Worm (Caenorhabditis elegans) whole organism, L1 larva: ENCODE measurements around the gene cutl-5.
A peak's percentile ranks its signal among the peaks of the same experiment; 100 is the strongest.

Experiments
- C16A3.4 ChIP-seq: fragments of 150-350 bp; optimal IDR thresholded peaks from 2 replicates; lab custom pipeline; 2014; ENCODE audit warnings: missing biosample characterization, missing genetic modification characterization
- F16B12.6 ChIP-seq: fragments of 150-350 bp; optimal IDR thresholded peaks from 2 replicates; lab custom pipeline; 2014; ENCODE audit warnings: missing biosample characterization, missing genetic modification characterization
- aly-2 ChIP-seq: fragments of 150-350 bp; optimal IDR thresholded peaks from 2 replicates; lab custom pipeline; 2014; ENCODE audit warnings: missing biosample characterization, missing genetic modification characterization
- ama-1 ChIP-seq: fragments of 150-350 bp; optimal IDR thresholded peaks from 2 replicates; lab custom pipeline; 2014
- blmp-1 ChIP-seq: fragments of 150-350 bp; optimal IDR thresholded peaks from 2 replicates; lab custom pipeline; 2014; ENCODE audit warnings: missing biosample characterization, missing genetic modification characterization
- ceh-63 ChIP-seq: fragments of 200-800 bp; sonication (Bioruptor generic); optimal IDR thresholded peaks from 2 replicates; lab custom pipeline; 2018; ENCODE audit warnings: mild to moderate bottlenecking, missing genetic modification characterization, missing compliant biosample characterization
- ceh-82 ChIP-seq, 3 experiments: fragments of 150-350 bp in 1 of 3; sonication (generic microtip) in 2 of 3; optimal IDR thresholded peaks; 2 replicates each; lab custom pipeline; 2014 to 2017; ENCODE audit warnings: missing biosample characterization in 3 of 3, missing genetic modification characterization in 3 of 3
- ceh-88 ChIP-seq: fragments of 200-800 bp; sonication (Bioruptor generic); IDR thresholded peaks from 2 replicates; pipeline ENCODE4 v1.3.6; 2022; ENCODE audit warnings: missing genetic modification characterization, missing compliant biosample characterization
- ceh-90 ChIP-seq: sonication (generic microtip); optimal IDR thresholded peaks from 2 replicates; lab custom pipeline; 2016; ENCODE audit warnings: missing genetic modification characterization, missing compliant biosample characterization
- ces-1 ChIP-seq: fragments of 150-350 bp; optimal IDR thresholded peaks from 2 replicates; lab custom pipeline; 2014; ENCODE audit warnings: missing biosample characterization, missing genetic modification reagents, missing genetic modification characterization
- dpl-1 ChIP-seq, 3 experiments: fragments of 150-350 bp in 2 of 3; sonication (generic microtip) in 1 of 3; optimal IDR thresholded peaks; 2 replicates each; lab custom pipeline; 2014 to 2017; ENCODE audit warnings: missing biosample characterization in 3 of 3, missing genetic modification characterization in 3 of 3, missing genetic modification reagents in 3 of 3
- efl-1 ChIP-seq, 4 experiments: fragments of 150-350 bp; optimal IDR thresholded peaks in 3 of 4; peaks in 1 of 4; 1 replicate in 1 of 4; 2 replicates in 3 of 4; lab custom pipeline; 2014; ENCODE audit warnings: missing biosample characterization in 2 of 4, missing genetic modification characterization in 2 of 4, missing genetic modification reagents in 2 of 4
- efl-3 ChIP-seq: fragments of 200-800 bp; sonication (Bioruptor generic); optimal IDR thresholded peaks from 2 replicates; lab custom pipeline; 2018; ENCODE audit warnings: mild to moderate bottlenecking, missing genetic modification characterization, missing compliant biosample characterization
- elt-2 ChIP-seq: sonication (generic microtip); optimal IDR thresholded peaks from 2 replicates; lab custom pipeline; 2016; ENCODE audit warnings: missing genetic modification characterization, mild to moderate bottlenecking, inconsistent platforms, missing compliant biosample characterization, missing genetic modification reagents
- elt-3 ChIP-seq, 6 experiments: fragments of 150-350 bp in 1 of 6; sonication (generic microtip); optimal IDR thresholded peaks; 2 replicates each; lab custom pipeline; 2017 to 2018; ENCODE audit warnings: missing biosample characterization in 6 of 6, missing genetic modification characterization in 6 of 6, inconsistent platforms in 1 of 6
- fkh-10 ChIP-seq: sonication (generic microtip); optimal IDR thresholded peaks from 2 replicates; lab custom pipeline; 2017; ENCODE audit warnings: missing biosample characterization, missing genetic modification reagents, missing genetic modification characterization
- fkh-4 ChIP-seq: sonication (generic microtip); optimal IDR thresholded peaks from 2 replicates; lab custom pipeline; 2016; ENCODE audit warnings: missing compliant biosample characterization, missing genetic modification characterization, borderline replicate concordance
- fkh-8 ChIP-seq: sonication (generic microtip); optimal IDR thresholded peaks from 2 replicates; lab custom pipeline; 2016; ENCODE audit warnings: mild to moderate bottlenecking, missing genetic modification characterization, missing compliant biosample characterization
- fos-1 ChIP-seq: fragments of 150-350 bp; optimal IDR thresholded peaks from 2 replicates; lab custom pipeline; 2014; ENCODE audit warnings: missing biosample characterization, missing genetic modification characterization
- irx-1 ChIP-seq: sonication (generic microtip); optimal IDR thresholded peaks from 2 replicates; lab custom pipeline; 2016; ENCODE audit warnings: missing genetic modification characterization, missing compliant biosample characterization
- isw-1 ChIP-seq: fragments of 200-800 bp; sonication (Bioruptor generic); IDR thresholded peaks from 2 replicates; pipeline ENCODE4 v1.3.6; 2022; ENCODE audit warnings: missing genetic modification characterization, missing compliant biosample characterization
- jun-1 ChIP-seq: fragments of 150-350 bp; optimal IDR thresholded peaks from 2 replicates; lab custom pipeline; 2014; ENCODE audit warnings: missing biosample characterization, missing genetic modification reagents, missing genetic modification characterization
- lin-14 ChIP-seq: fragments of 200-800 bp; sonication (Bioruptor generic); optimal IDR thresholded peaks from 2 replicates; lab custom pipeline; 2018; ENCODE audit warnings: mild to moderate bottlenecking, missing genetic modification characterization, moderate library complexity, missing compliant biosample characterization
- lin-15B ChIP-seq: fragments of 150-350 bp; sonication (generic microtip); optimal IDR thresholded peaks from 3 replicates; lab custom pipeline; 2014; ENCODE audit warnings: missing biosample characterization, missing genetic modification characterization
- lin-35 ChIP-seq, 2 experiments: fragments of 150-350 bp; optimal IDR thresholded peaks; 2 replicates each; lab custom pipeline; 2014; ENCODE audit warnings: missing biosample characterization in 2 of 2, missing genetic modification characterization in 2 of 2, missing genetic modification reagents in 2 of 2
- lin-39 ChIP-seq: fragments of 150-350 bp; optimal IDR thresholded peaks from 2 replicates; lab custom pipeline; 2014; ENCODE audit warnings: missing biosample characterization, missing genetic modification reagents, missing genetic modification characterization
- lsy-2 ChIP-seq, 2 experiments: fragments of 150-350 bp; optimal IDR thresholded peaks; 2 replicates each; lab custom pipeline; 2014; ENCODE audit warnings: missing biosample characterization in 2 of 2, missing genetic modification characterization in 2 of 2
- mdl-1 ChIP-seq, 2 experiments: fragments of 150-350 bp; optimal IDR thresholded peaks; 2 replicates each; lab custom pipeline; 2014 to 2017; ENCODE audit warnings: missing biosample characterization in 2 of 2, missing genetic modification characterization in 2 of 2, inconsistent platforms in 1 of 2
- mep-1 ChIP-seq: fragments of 150-350 bp; optimal IDR thresholded peaks from 2 replicates; lab custom pipeline; 2014; ENCODE audit warnings: missing biosample characterization, missing genetic modification characterization
- nhr-12 ChIP-seq: sonication (generic microtip); optimal IDR thresholded peaks from 2 replicates; lab custom pipeline; 2017; ENCODE audit warnings: missing biosample characterization, missing genetic modification characterization
- nhr-20 ChIP-seq: sonication (generic microtip); optimal IDR thresholded peaks from 2 replicates; lab custom pipeline; 2016; ENCODE audit warnings: mild to moderate bottlenecking, missing genetic modification characterization, missing compliant biosample characterization
- nhr-237 ChIP-seq: fragments of 150-350 bp; optimal IDR thresholded peaks from 2 replicates; lab custom pipeline; 2014; ENCODE audit warnings: missing biosample characterization, missing genetic modification characterization
- nhr-28 ChIP-seq: fragments of 150-350 bp; optimal IDR thresholded peaks from 2 replicates; lab custom pipeline; 2014; ENCODE audit warnings: missing biosample characterization, missing genetic modification characterization
- nhr-47 ChIP-seq: sonication (generic microtip); optimal IDR thresholded peaks from 2 replicates; lab custom pipeline; 2016; ENCODE audit warnings: mild to moderate bottlenecking, missing genetic modification characterization, moderate library complexity, missing compliant biosample characterization
- nhr-71 ChIP-seq: sonication (generic microtip); optimal IDR thresholded peaks from 2 replicates; lab custom pipeline; 2016; ENCODE audit warnings: mild to moderate bottlenecking, missing genetic modification characterization, moderate library complexity, missing compliant biosample characterization
- nhr-77 ChIP-seq: fragments of 150-350 bp; optimal IDR thresholded peaks from 2 replicates; lab custom pipeline; 2014; ENCODE audit warnings: missing biosample characterization, missing genetic modification characterization
- nhr-85 ChIP-seq: sonication (generic microtip); peaks from one replicate; lab custom pipeline; 2016; ENCODE audit warnings: missing genetic modification characterization, inconsistent platforms, missing compliant biosample characterization
- nhr-90 ChIP-seq: sonication (generic microtip); optimal IDR thresholded peaks from 2 replicates; lab custom pipeline; 2016; ENCODE audit warnings: mild to moderate bottlenecking, missing genetic modification characterization, missing compliant biosample characterization; ENCODE audit not compliant: poor library complexity
- pag-3 ChIP-seq: sonication (generic microtip); optimal IDR thresholded peaks from 2 replicates; lab custom pipeline; 2017; ENCODE audit warnings: missing genetic modification characterization, mild to moderate bottlenecking, missing compliant biosample characterization, antibody characterized with exemption, borderline replicate concordance; ENCODE audit not compliant: insufficient read depth
- pqm-1 ChIP-seq: sonication (generic microtip); optimal IDR thresholded peaks from 3 replicates; lab custom pipeline; 2017; ENCODE audit warnings: missing biosample characterization, missing genetic modification characterization
- rnt-1 ChIP-seq: sonication (generic microtip); optimal IDR thresholded peaks from 2 replicates; lab custom pipeline; 2016; ENCODE audit warnings: mild to moderate bottlenecking, missing genetic modification characterization, moderate library complexity, missing compliant biosample characterization
- snpc-4 ChIP-seq: fragments of 150-350 bp; optimal IDR thresholded peaks from 2 replicates; lab custom pipeline; 2014; ENCODE audit warnings: missing biosample characterization, missing genetic modification characterization
- snu-23 ChIP-seq: sonication (generic microtip); optimal IDR thresholded peaks from 2 replicates; lab custom pipeline; 2016; ENCODE audit warnings: missing genetic modification characterization, missing compliant biosample characterization
- sox-4 ChIP-seq: sonication (generic microtip); optimal IDR thresholded peaks from 2 replicates; lab custom pipeline; 2016; ENCODE audit warnings: missing genetic modification characterization, missing compliant biosample characterization
- swsn-7 ChIP-seq: sonication (generic microtip); optimal IDR thresholded peaks from 2 replicates; lab custom pipeline; 2016; ENCODE audit warnings: missing genetic modification characterization, missing compliant biosample characterization
- tlp-1 ChIP-seq: fragments of 150-350 bp; optimal IDR thresholded peaks from 2 replicates; lab custom pipeline; 2014; ENCODE audit warnings: missing biosample characterization, missing genetic modification characterization
- unc-130 ChIP-seq: fragments of 150-350 bp; optimal IDR thresholded peaks from 2 replicates; lab custom pipeline; 2017; ENCODE audit warnings: missing biosample characterization, missing genetic modification characterization, inconsistent platforms
- unc-86 ChIP-seq: sonication (generic microtip); optimal IDR thresholded peaks from 2 replicates; lab custom pipeline; 2016; ENCODE audit warnings: missing genetic modification characterization, missing compliant biosample characterization
- vab-15 ChIP-seq: sonication (generic microtip); optimal IDR thresholded peaks from 2 replicates; lab custom pipeline; 2017; ENCODE audit warnings: missing genotype, mild to moderate bottlenecking, missing genetic modification characterization, missing compliant biosample characterization
- xbp-1 ChIP-seq: sonication (generic microtip); optimal IDR thresholded peaks from 2 replicates; lab custom pipeline; 2016; ENCODE audit warnings: missing genetic modification characterization, missing compliant biosample characterization
- ztf-11 ChIP-seq, 2 experiments: sonication (generic microtip); optimal IDR thresholded peaks; 2 replicates each; lab custom pipeline; 2016 to 2017; ENCODE audit warnings: missing genetic modification characterization in 2 of 2, missing biosample characterization in 1 of 2, missing compliant biosample characterization in 1 of 2

Gene cutl-5

DNA sequence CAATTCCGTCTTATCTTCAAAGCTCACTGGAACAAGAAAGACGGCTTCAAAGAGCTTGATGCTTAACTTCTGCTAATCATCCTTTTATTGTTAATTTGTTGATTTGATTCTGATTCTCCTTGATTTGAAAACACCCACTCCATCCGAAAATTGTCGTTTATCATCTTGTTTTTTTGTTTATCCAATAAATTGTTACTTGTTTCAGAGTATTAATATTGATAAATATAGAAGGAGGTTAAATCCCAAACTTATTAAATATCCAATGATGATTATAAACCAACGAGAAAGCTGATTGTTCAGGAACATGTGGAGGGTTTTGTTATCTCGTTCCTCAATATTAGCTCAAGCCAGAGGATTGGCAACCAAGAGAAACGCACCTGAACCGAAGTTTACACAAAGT lies 2.9 kb downstream of the cutl-5 start, which contains the start of gene F10E7.6:
TSS of gene F10E7.6 (plus strand) at position 301 of the 400 bp plus-strand sequence.
- TF ChIP-seq rnt-1 (tag; lab: Kevin White, UChicago) (no peak), nhr-28 (tag; lab: Kevin White, UChicago) (no peak), efl-3 (GFP tag; lab: Kevin White, UChicago) (no peak), pqm-1 (tag; lab: Kevin White, UChicago) (no peak)

DNA sequence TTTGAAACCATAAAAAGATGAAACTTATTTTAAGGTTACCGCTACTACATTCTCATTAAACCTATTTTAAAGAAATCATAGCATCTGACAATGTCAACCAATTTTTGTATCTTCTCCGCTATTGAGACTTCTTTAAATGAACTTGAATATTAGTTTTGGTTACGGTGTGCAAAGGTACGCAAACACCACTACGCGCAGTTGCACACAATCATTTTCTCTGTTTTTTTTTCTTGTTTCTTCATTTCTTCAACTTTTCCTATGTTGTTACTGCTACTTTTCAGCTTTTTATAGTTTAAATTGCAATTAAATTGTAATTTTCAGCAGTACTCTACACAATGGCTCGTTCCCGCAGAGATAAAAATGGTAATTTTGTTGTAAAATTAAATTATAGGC lies 4.1 kb downstream of the cutl-5 start, which contains the start of gene F10E7.5:
TSS of gene F10E7.5 (plus strand) at position 322 of the 393 bp plus-strand sequence.
- TF ChIP-seq nhr-77 (tag; lab: Kevin White, UChicago): no peak
- no peak for TF ChIP-seq fkh-4 (tag; lab: Kevin White, UChicago)
- peak; percentile 94 for TF ChIP-seq F16B12.6 (tag; lab: Kevin White, UChicago)
- peak; percentile 48 for TF ChIP-seq nhr-85
- no peak for TF ChIP-seq lin-39 (tag; lab: Kevin White, UChicago)
- peak; percentile 23 for TF ChIP-seq snpc-4
- peak; percentile 44 for TF ChIP-seq xbp-1 (tag; lab: Kevin White, UChicago)
- no peak for TF ChIP-seq lin-14 (GFP tag; lab: Kevin White, UChicago)
- no peak for TF ChIP-seq irx-1 (tag; lab: Kevin White, UChicago)
- TF ChIP-seq isw-1 (GFP tag; lab: Robert Waterston, UW): peak; percentile 35; the same call in 1 of the 2 replicates
- peak; percentile 53 for TF ChIP-seq rnt-1 (tag; lab: Kevin White, UChicago)
- TF ChIP-seq blmp-1 (tag; lab: Kevin White, UChicago): peak; percentile 61
- TF ChIP-seq lsy-2 (tag; optimal IDR thresholded peaks at IDR 0.05; lab: Kevin White, UChicago): peak; percentile 97 to 99
- peak; percentile 69 for TF ChIP-seq snu-23 (GFP tag; lab: Kevin White, UChicago)
- TF ChIP-seq ceh-88 (GFP tag; lab: Robert Waterston, UW): no peak
- peak; percentile 40 for TF ChIP-seq aly-2 (tag; lab: Kevin White, UChicago)
- TF ChIP-seq unc-86 (tag; lab: Kevin White, UChicago): peak; percentile 14
- TF ChIP-seq nhr-90: peak; percentile 33
- TF ChIP-seq ceh-63 (GFP tag; lab: Kevin White, UChicago): no peak
- TF ChIP-seq elt-2 (tag; lab: Kevin White, UChicago): no peak
- peak; percentile 51 to 68 for TF ChIP-seq lin-35 (GFP tag; optimal IDR thresholded peaks at IDR 0.05; lab: Kevin White, UChicago)
- no peak for TF ChIP-seq vab-15
- TF ChIP-seq nhr-237: no peak
- no peak for TF ChIP-seq nhr-12
- no peak for TF ChIP-seq sox-4 (tag; lab: Kevin White, UChicago)
- peak; percentile 23 for TF ChIP-seq fos-1 (tag; lab: Kevin White, UChicago)
- TF ChIP-seq ztf-11 (tag; optimal IDR thresholded peaks at IDR 0.05; lab: Kevin White, UChicago): no peak
- peak; percentile 34 for TF ChIP-seq swsn-7 (tag; lab: Kevin White, UChicago)
- TF ChIP-seq lin-15B: peak; percentile 0
- no peak for TF ChIP-seq fkh-10 (GFP tag; lab: Kevin White, UChicago)
- peak; percentile 44 to 58 (median 44) for TF ChIP-seq ceh-82 (tag; optimal IDR thresholded peaks at IDR 0.05; lab: Kevin White, UChicago)
- no peak for TF ChIP-seq ceh-90
- TF ChIP-seq efl-1 (optimal IDR thresholded peaks at IDR 0.05; lab: Kevin White, UChicago): peak; percentile 59 to 69
- peak; percentile 66 to 95 for TF ChIP-seq efl-1 (GFP tag; optimal IDR thresholded peaks at IDR 0.05 in 1 of 2; lab: Kevin White, UChicago)
- TF ChIP-seq dpl-1 (GFP tag; optimal IDR thresholded peaks at IDR 0.05; lab: Kevin White, UChicago): peak; percentile 21 to 69 (median 68)
- TF ChIP-seq nhr-71 (tag; lab: Kevin White, UChicago): peak; percentile 53
- no peak for TF ChIP-seq ces-1
- peak; percentile 55 for TF ChIP-seq nhr-47 (tag; lab: Kevin White, UChicago)
- TF ChIP-seq tlp-1: no peak
- TF ChIP-seq elt-3 (tag; optimal IDR thresholded peaks at IDR 0.05; lab: Kevin White, UChicago): no peak
- TF ChIP-seq jun-1 (tag; lab: Kevin White, UChicago): peak; percentile 30
- peak; percentile 66 for TF ChIP-seq C16A3.4
- TF ChIP-seq fkh-8: no peak
- TF ChIP-seq mep-1: peak; percentile 83
- no peak for TF ChIP-seq pag-3 (tag; lab: Kevin White, UChicago)
- peak in 1 of 2 experiments; percentile 36 for TF ChIP-seq mdl-1 (tag; optimal IDR thresholded peaks at IDR 0.05; lab: Kevin White, UChicago)
- TF ChIP-seq unc-130 (tag; lab: Kevin White, UChicago): peak; percentile 40
- TF ChIP-seq ama-1 (lab: Kevin White, UChicago): no peak
- peak; percentile 15 for TF ChIP-seq nhr-20 (tag; lab: Kevin White, UChicago)
